Fruit fly (Drosophila melanogaster): ENCODE data around the gene Arv1.

The Arv1 gene

DNA sequence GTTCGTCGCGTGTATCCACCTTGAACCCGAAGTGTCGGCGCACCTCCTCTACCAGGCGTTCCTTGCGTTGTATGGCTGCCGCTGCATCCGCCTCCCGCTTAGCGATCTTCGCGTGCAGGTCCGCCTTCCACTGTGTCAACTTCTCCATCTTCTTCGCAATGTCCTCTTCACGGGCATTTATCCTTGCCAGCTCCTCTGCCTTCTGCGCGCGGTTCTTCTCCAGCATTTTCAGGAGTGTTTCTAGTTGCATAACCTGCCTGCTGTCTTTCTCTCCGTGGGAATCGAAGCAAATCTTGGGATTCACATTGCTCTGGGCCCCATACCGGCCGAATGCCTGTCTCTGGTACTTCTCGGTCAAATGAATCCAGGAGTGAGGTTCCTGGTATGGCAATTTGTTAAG is 39.1 kb upstream of the Arv1 start:
- no peak for TF ChIP-seq CG11902 (GFP tag; optimal IDR thresholded peaks at IDR 0.05)
- no peak for TF ChIP-seq Hr4 (GFP tag; optimal IDR thresholded peaks at IDR 0.05)
- no peak for TF ChIP-seq Hr38 (GFP tag; optimal IDR thresholded peaks at IDR 0.05)
- TF ChIP-seq Sox15 (GFP tag; optimal IDR thresholded peaks at IDR 0.05), result no peak

dm6 chr3L:21565126-21565525 is 36.0 kb upstream of the Arv1 start, which contains the start of gene CG7634:
CG7634 (plus strand) TSS chr3L:21565426.
- TF ChIP-seq Eip93F (GFP tag; optimal IDR thresholded peaks at IDR 0.05) (no peak), spab (GFP tag; optimal IDR thresholded peaks at IDR 0.05) (no peak), CG8119 (GFP tag; IDR thresholded peaks at IDR 0.05) (no peak), cyc (GFP tag; optimal IDR thresholded peaks at IDR 0.05) (no peak), Sox15 (GFP tag; optimal IDR thresholded peaks at IDR 0.05) (no peak), CG9139 (GFP tag; optimal IDR thresholded peaks at IDR 0.05) (no peak), Smox (GFP tag; optimal IDR thresholded peaks at IDR 0.05) (no peak), Sox102F (GFP tag; optimal IDR thresholded peaks at IDR 0.05) (no peak), achi (GFP tag; optimal IDR thresholded peaks at IDR 0.05) (no peak), Hr38 (GFP tag; optimal IDR thresholded peaks at IDR 0.05) (no peak), fd59A (GFP tag; optimal IDR thresholded peaks at IDR 0.05) (no peak), ss (GFP tag; optimal IDR thresholded peaks at IDR 0.05) (no peak), dac (GFP tag; optimal IDR thresholded peaks at IDR 0.05) (no peak), CG10669 (GFP tag; optimal IDR thresholded peaks at IDR 0.05) (no peak), OdsH (GFP tag; optimal IDR thresholded peaks at IDR 0.05) (no peak), pdm3 (GFP tag; optimal IDR thresholded peaks at IDR 0.05) (no peak), Eip75B (GFP tag; optimal IDR thresholded peaks at IDR 0.05) (no peak), fd85E (GFP tag; optimal IDR thresholded peaks at IDR 0.05) (no peak), CG6808 (GFP tag; optimal IDR thresholded peaks at IDR 0.05) (no peak), CG31627 (GFP tag; optimal IDR thresholded peaks at IDR 0.05) (no peak)

dm6 chr3L:21562081-21562480 is 32.9 kb upstream of the Arv1 start, which contains the start of gene CapaR:
CapaR (minus strand) TSS chr3L:21562181.
- TF ChIP-seq CG9139 (GFP tag; optimal IDR thresholded peaks at IDR 0.05) (no peak), fkh (GFP tag; optimal IDR thresholded peaks at IDR 0.05) (no peak), CG6276 (GFP tag; optimal IDR thresholded peaks at IDR 0.05) (no peak), Hr39 (GFP tag; optimal IDR thresholded peaks at IDR 0.05) (no peak), CG11902 (GFP tag; optimal IDR thresholded peaks at IDR 0.05) (no peak), Eip93F (GFP tag; optimal IDR thresholded peaks at IDR 0.05) (no peak), CG10631 (GFP tag; optimal IDR thresholded peaks at IDR 0.05) (no peak), Lpt (GFP tag; optimal IDR thresholded peaks at IDR 0.05) (no peak), Eip75B (GFP tag; optimal IDR thresholded peaks at IDR 0.05) (no peak), CG32006 (GFP tag; optimal IDR thresholded peaks at IDR 0.05) (no peak), Ets96B (tag; optimal IDR thresholded peaks at IDR 0.05) (no peak), CG1621 (tag; optimal IDR thresholded peaks at IDR 0.05) (no peak), cyc (GFP tag; optimal IDR thresholded peaks at IDR 0.05) (no peak), CG6854 (GFP tag; optimal IDR thresholded peaks at IDR 0.05) (no peak), Sox102F (GFP tag; optimal IDR thresholded peaks at IDR 0.05) (no peak), Sox14 (GFP tag; optimal IDR thresholded peaks at IDR 0.05) (no peak), ss (GFP tag; optimal IDR thresholded peaks at IDR 0.05) (no peak), CG16779 (tag; optimal IDR thresholded peaks at IDR 0.05) (no peak)

DNA sequence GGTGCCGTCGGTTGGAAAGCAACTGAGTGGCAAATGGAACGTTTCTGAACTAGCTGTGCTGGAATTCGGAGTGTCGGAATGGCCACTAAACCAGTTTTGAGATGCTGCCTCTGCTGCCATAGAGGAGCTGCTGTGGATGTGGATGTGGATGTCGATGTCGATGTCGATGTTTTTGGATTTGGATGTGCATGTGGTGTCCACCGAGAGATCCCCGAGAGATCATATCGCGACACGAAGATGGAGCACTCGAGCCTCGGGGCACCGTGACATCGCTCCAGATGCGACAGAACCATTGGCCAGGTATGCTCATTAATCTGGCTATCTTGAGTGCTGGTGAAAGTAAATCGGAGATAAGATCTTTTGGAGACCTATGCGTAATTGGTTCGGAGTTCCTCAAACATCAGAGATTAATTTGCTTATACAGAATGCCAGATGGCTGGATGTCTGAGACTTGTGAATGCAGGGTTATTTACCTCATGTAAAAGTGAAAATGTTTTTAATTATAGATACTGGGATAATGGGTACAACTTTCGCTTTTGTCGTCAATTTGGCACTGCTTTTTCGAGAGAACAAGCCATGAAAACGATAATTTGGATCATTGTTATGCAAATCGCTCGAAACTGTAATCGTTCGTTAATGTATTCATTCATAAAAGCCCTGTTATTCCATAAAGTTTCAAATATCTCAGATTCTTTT is 29.2 kb upstream of the Arv1 start, which contains the start of gene CG7173:
TSS of gene CG7173 (minus strand) at position 51 of the 696 bp plus-strand sequence.
- TF ChIP-seq Smox (GFP tag; optimal IDR thresholded peaks at IDR 0.05) (no peak), eg (GFP tag; IDR thresholded peaks at IDR 0.05) (no peak), CG32006 (GFP tag; optimal IDR thresholded peaks at IDR 0.05) (no peak), Blimp-1 (GFP tag; optimal IDR thresholded peaks at IDR 0.05) (no peak), Sox102F (GFP tag; optimal IDR thresholded peaks at IDR 0.05) (no peak), Hr4 (GFP tag; optimal IDR thresholded peaks at IDR 0.05) (no peak), CG9139 (GFP tag; optimal IDR thresholded peaks at IDR 0.05) (no peak)

All from whole organism, prepupa.